Worm (Caenorhabditis elegans) whole organism, mixed stage, embryonic: ENCODE results near the gene K11H3.2.
A peak's percentile ranks its signal among the peaks of the same experiment; 100 is the strongest.

Experiments
- elt-1 ChIP-seq: sonication (generic microtip); optimal IDR thresholded peaks from 2 replicates; lab custom pipeline; 2017; ENCODE audit warnings: missing genetic modification characterization, mild to moderate bottlenecking, missing compliant biosample characterization, antibody characterized with exemption, moderate library complexity, borderline replicate concordance; ENCODE audit not compliant: insufficient read depth
- lin-13 ChIP-seq: fragments of 150-350 bp; optimal IDR thresholded peaks from 2 replicates; lab custom pipeline; 2014; ENCODE audit warnings: missing biosample characterization, missing genetic modification characterization
- lsy-2 ChIP-seq: fragments of 150-350 bp; optimal IDR thresholded peaks from 2 replicates; lab custom pipeline; 2014; ENCODE audit warnings: missing biosample characterization, missing genetic modification characterization
- mls-2 ChIP-seq: sonication (generic microtip); optimal IDR thresholded peaks from 2 replicates; lab custom pipeline; 2016; ENCODE audit warnings: mild to moderate bottlenecking, missing genetic modification characterization, moderate library complexity, missing compliant biosample characterization
- nhr-2 ChIP-seq: fragments of 150-350 bp; optimal IDR thresholded peaks from 2 replicates; lab custom pipeline; 2014; ENCODE audit warnings: missing biosample characterization, missing genetic modification characterization
- nhr-237 ChIP-seq: fragments of 150-350 bp; optimal IDR thresholded peaks from 2 replicates; lab custom pipeline; 2014; ENCODE audit warnings: missing biosample characterization, missing genetic modification characterization
- nhr-28 ChIP-seq: fragments of 150-350 bp; optimal IDR thresholded peaks from 2 replicates; lab custom pipeline; 2014; ENCODE audit warnings: missing biosample characterization, missing genetic modification characterization
- snpc-4 ChIP-seq: fragments of 150-350 bp; optimal IDR thresholded peaks from 2 replicates; lab custom pipeline; 2014; ENCODE audit warnings: missing biosample characterization, missing genetic modification characterization
- unc-39 ChIP-seq: fragments of 150-350 bp; optimal IDR thresholded peaks from 2 replicates; lab custom pipeline; 2014; ENCODE audit warnings: missing biosample characterization, missing genetic modification characterization
- ztf-11 ChIP-seq: fragments of 150-350 bp; optimal IDR thresholded peaks from 2 replicates; lab custom pipeline; 2014; ENCODE audit warnings: missing biosample characterization, missing genetic modification characterization

DNA sequence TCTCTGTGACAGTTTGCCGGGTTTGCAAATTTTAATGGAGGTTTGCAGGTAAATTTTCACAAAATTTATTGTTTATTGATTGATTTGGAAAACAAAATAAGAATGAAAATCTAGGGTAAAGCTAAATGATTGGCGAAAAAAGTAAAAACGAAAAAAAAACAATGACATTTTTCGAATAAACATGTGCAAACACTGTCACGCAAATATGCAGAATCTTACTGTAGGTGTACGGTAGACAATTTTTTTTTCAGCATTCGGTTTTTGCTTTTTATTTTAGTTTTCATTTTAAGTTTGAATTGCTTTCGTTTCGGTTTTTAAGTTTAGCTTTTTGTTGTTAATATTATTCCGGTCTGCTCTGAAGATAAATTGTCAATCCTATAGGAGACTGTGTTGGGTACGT lies 28.3 kb upstream of the K11H3.2 start:
- TF ChIP-seq nhr-237 (tag; lab: Kevin White, UChicago) (no peak), unc-39 (tag; lab: Kevin White, UChicago) (no peak), ztf-11 (tag; lab: Kevin White, UChicago) (no peak), nhr-28 (tag; lab: Kevin White, UChicago) (no peak), lin-13 (tag; lab: Kevin White, UChicago) (no peak), mls-2 (tag; lab: Kevin White, UChicago) (no peak), nhr-2 (tag; lab: Kevin White, UChicago) (no peak), elt-1 (no peak), lsy-2 (peak; percentile 81), snpc-4 (tag; lab: Kevin White, UChicago) (no peak)
